Fruit fly (Drosophila melanogaster): ENCODE results near the gene CG42537.
A peak's percentile ranks its signal among the peaks of the same experiment; 100 is the strongest.

The CG42537 gene

dm6 chr3R:6423984-6424602 is 46.5 kb downstream of the CG42537 start (continued):
- TF ChIP-seq HLH4C (GFP tag; IDR thresholded peaks at IDR 0.05; ENCODE audit: partially characterized antibody) (no peak), CG31441 (GFP tag; IDR thresholded peaks at IDR 0.05) (peak; percentile 85), tio (GFP tag; optimal IDR thresholded peaks at IDR 0.05) (peak; percentile 79), CG13123 (GFP tag; optimal IDR thresholded peaks at IDR 0.05) (peak; percentile 60), CG33557 (GFP tag; optimal IDR thresholded peaks at IDR 0.05) (peak; percentile 82), CG15601 (tag; optimal IDR thresholded peaks at IDR 0.05) (peak; percentile 87), bcd (GFP tag; optimal IDR thresholded peaks at IDR 0.05) (peak; percentile 91), H2.0 (GFP tag; IDR thresholded peaks at IDR 0.05) (peak; percentile 92), hth (optimal IDR thresholded peaks at IDR 0.05) (no peak), CG8944 (GFP tag; optimal IDR thresholded peaks at IDR 0.05) (peak; percentile 90), gce (GFP tag; IDR thresholded peaks at IDR 0.05) (peak; percentile 91), Adf1 (GFP tag; IDR thresholded peaks at IDR 0.05) (peak; percentile 65), CG8359 (GFP tag; optimal IDR thresholded peaks at IDR 0.05; ENCODE audit: borderline replicate concordance) (peak; percentile 76), CG14710 (tag; optimal IDR thresholded peaks at IDR 0.05) (peak; percentile 85), gcm (GFP tag; optimal IDR thresholded peaks at IDR 0.05) (peak; percentile 90), Dip3 (GFP tag; optimal IDR thresholded peaks at IDR 0.05) (peak; percentile 90), CG7745 (tag; optimal IDR thresholded peaks at IDR 0.05) (peak; percentile 69), vvl (GFP tag; IDR thresholded peaks at IDR 0.05) (peak; percentile 95), cg (GFP tag; optimal IDR thresholded peaks at IDR 0.05) (peak; percentile 76), CG10462 (GFP tag; optimal IDR thresholded peaks at IDR 0.05) (peak; percentile 90), grn (GFP tag; optimal IDR thresholded peaks at IDR 0.05) (peak; percentile 9), CG6254 (GFP tag; optimal IDR thresholded peaks at IDR 0.05) (peak; percentile 84), CG2202 (tag; optimal IDR thresholded peaks at IDR 0.05) (peak; percentile 78), CG17385 (GFP tag; optimal IDR thresholded peaks at IDR 0.05) (peak; percentile 91), ken (GFP tag; IDR thresholded peaks at IDR 0.05) (peak; percentile 87), vnd (GFP tag; IDR thresholded peaks at IDR 0.05; ENCODE audit: partially characterized antibody) (no peak), danr (GFP tag; IDR thresholded peaks at IDR 0.05) (peak; percentile 80), salm (tag; optimal IDR thresholded peaks at IDR 0.05) (peak; percentile 79), Trl (optimal IDR thresholded peaks at IDR 0.05) (peak; percentile 61 to 76), Trl (GFP tag; optimal IDR thresholded peaks at IDR 0.05) (peak; percentile 95), CG12219 (GFP tag; optimal IDR thresholded peaks at IDR 0.05) (peak; percentile 95), fd96Cb (tag; optimal IDR thresholded peaks at IDR 0.05) (peak; percentile 88), Med (GFP tag) (peak; percentile 99), zf30C (GFP tag; optimal IDR thresholded peaks at IDR 0.05) (no peak), CG2875 (GFP tag; optimal IDR thresholded peaks at IDR 0.05) (peak; percentile 89), Sin3A (optimal IDR thresholded peaks at IDR 0.05) (no peak), Dad (GFP tag; optimal IDR thresholded peaks at IDR 0.05) (peak; percentile 85), E2f2 (GFP tag; IDR thresholded peaks at IDR 0.05) (peak; percentile 74)

- peak; percentile 22 for TF ChIP-seq CG15601 (tag; optimal IDR thresholded peaks at IDR 0.05)
- TF ChIP-seq CG9876 (GFP tag; optimal IDR thresholded peaks at IDR 0.05) = no peak
- no peak for TF ChIP-seq CG15011 (GFP tag; optimal IDR thresholded peaks at IDR 0.05)
- TF ChIP-seq CG9817 (tag; optimal IDR thresholded peaks at IDR 0.05) = no peak
- TF ChIP-seq CG12071 (GFP tag; optimal IDR thresholded peaks at IDR 0.05) = no peak
- no peak for TF ChIP-seq CG15269 (tag; optimal IDR thresholded peaks at IDR 0.05)
- no peak for TF ChIP-seq ash1 (GFP tag; optimal IDR thresholded peaks at IDR 0.05)
- peak; percentile 18 for TF ChIP-seq CG4820 (GFP tag; optimal IDR thresholded peaks at IDR 0.05)
- TF ChIP-seq CG1602 (GFP tag; optimal IDR thresholded peaks at IDR 0.05) = peak; percentile 35
- TF ChIP-seq CG2202 (tag; optimal IDR thresholded peaks at IDR 0.05) = peak; percentile 18
- TF ChIP-seq Sox100B (GFP tag; optimal IDR thresholded peaks at IDR 0.05) = peak; percentile 26
- TF ChIP-seq CG10267 (tag; optimal IDR thresholded peaks at IDR 0.05) = peak; percentile 32
- TF ChIP-seq bsh (GFP tag; optimal IDR thresholded peaks at IDR 0.05) = peak; percentile 36 to 47
- TF ChIP-seq Hmx (GFP tag; optimal IDR thresholded peaks at IDR 0.05) = no peak
- no peak for TF ChIP-seq CG10431 (GFP tag; optimal IDR thresholded peaks at IDR 0.05)
These were observed 48.0 kb downstream of the CG42537 start for dm6 chr3R:6425454-6426156.

All from whole organism, embryonic.